Worm (Caenorhabditis elegans) whole organism, young adult: ENCODE measurements around the gene best-18.
A peak's percentile ranks its signal among the peaks of the same experiment; 100 is the strongest.

Experiments used
- B0035.1 ChIP-seq: sonication (generic microtip); optimal IDR thresholded peaks from 2 replicates; lab custom pipeline; 2016; ENCODE audit warnings: missing genetic modification characterization, mild to moderate bottlenecking, missing compliant biosample characterization, missing genotype, missing genetic modification reagents
- C06A6.2 ChIP-seq: fragments of 200-800 bp; sonication (Bioruptor generic); conservative IDR thresholded peaks from 2 replicates; pipeline ENCODE4 v1.3.6; 2022; ENCODE audit warnings: missing genetic modification characterization, missing compliant biosample characterization
- F22D6.2 ChIP-seq: sonication (generic microtip); optimal IDR thresholded peaks from 2 replicates; lab custom pipeline; 2016; ENCODE audit warnings: mild to moderate bottlenecking, missing genetic modification characterization, missing compliant biosample characterization
- F23B12.7 ChIP-seq: sonication (generic microtip); optimal IDR thresholded peaks from 2 replicates; lab custom pipeline; 2017; ENCODE audit warnings: missing genetic modification characterization, mild to moderate bottlenecking, missing compliant biosample characterization, antibody characterized with exemption, moderate library complexity; ENCODE audit not compliant: insufficient read depth
- F37B4.10 ChIP-seq: fragments of 200-800 bp; sonication (Bioruptor generic); IDR thresholded peaks from 2 replicates; pipeline ENCODE4 v1.3.6; 2022; ENCODE audit warnings: missing genetic modification characterization, missing compliant biosample characterization
- F39B2.1 ChIP-seq: fragments of 200-800 bp; sonication (Bioruptor generic); IDR thresholded peaks from 2 replicates; pipeline ENCODE4 v1.3.6; 2022; ENCODE audit warnings: missing genetic modification reagents, missing genetic modification characterization, missing compliant biosample characterization
- F52B5.7 ChIP-seq: sonication (generic microtip); optimal IDR thresholded peaks from 2 replicates; lab custom pipeline; 2016; ENCODE audit warnings: mild to moderate bottlenecking, missing genetic modification characterization, missing compliant biosample characterization
- Y95B8A.8 ChIP-seq: fragments of 200-800 bp; sonication (Bioruptor generic); IDR thresholded peaks from 2 replicates; pipeline ENCODE4 v1.3.6; 2022; ENCODE audit warnings: missing genetic modification reagents, missing genetic modification characterization, missing compliant biosample characterization
- ZK185.1 ChIP-seq: sonication (generic microtip); optimal IDR thresholded peaks from 2 replicates; lab custom pipeline; 2016; ENCODE audit warnings: mild to moderate bottlenecking, missing genetic modification characterization, missing compliant biosample characterization; ENCODE audit not compliant: poor library complexity, severe bottlenecking
- atf-7 ChIP-seq: sonication (generic microtip); optimal IDR thresholded peaks from 2 replicates; lab custom pipeline; 2017; ENCODE audit warnings: mild to moderate bottlenecking, missing genetic modification characterization, missing compliant biosample characterization
- attf-3 ChIP-seq: fragments of 200-800 bp; sonication (Bioruptor generic); conservative IDR thresholded peaks from 2 replicates; pipeline ENCODE4 v1.3.6; 2022; ENCODE audit warnings: missing genetic modification reagents, missing genetic modification characterization, missing compliant biosample characterization
- attf-5 ChIP-seq: fragments of 200-800 bp; sonication (Bioruptor generic); optimal IDR thresholded peaks from 2 replicates; lab custom pipeline; 2018; ENCODE audit warnings: mild to moderate bottlenecking, missing genetic modification characterization, missing compliant biosample characterization
- ceh-79 ChIP-seq: sonication (generic microtip); optimal IDR thresholded peaks from 2 replicates; lab custom pipeline; 2017; ENCODE audit warnings: mild to moderate bottlenecking, missing genetic modification characterization, missing compliant biosample characterization
- chd-7 ChIP-seq: sonication (generic microtip); optimal IDR thresholded peaks from 2 replicates; lab custom pipeline; 2016; ENCODE audit warnings: mild to moderate bottlenecking, missing genetic modification characterization, moderate library complexity, missing compliant biosample characterization
- dpl-1 ChIP-seq: fragments of 150-350 bp; optimal IDR thresholded peaks from 2 replicates; lab custom pipeline; 2014; ENCODE audit warnings: missing biosample characterization, missing genetic modification reagents, missing genetic modification characterization
- efl-1 ChIP-seq: fragments of 150-350 bp; optimal IDR thresholded peaks from 2 replicates; lab custom pipeline; 2014; ENCODE audit warnings: missing biosample characterization, missing genetic modification reagents, missing genetic modification characterization
- egl-18 ChIP-seq: fragments of 200-800 bp; sonication (Bioruptor generic); IDR thresholded peaks from 2 replicates; pipeline ENCODE4 v1.3.6; 2022; ENCODE audit warnings: missing genetic modification reagents, missing genetic modification characterization, missing compliant biosample characterization
- fkh-3 ChIP-seq: sonication (generic microtip); optimal IDR thresholded peaks from 2 replicates; lab custom pipeline; 2016; ENCODE audit warnings: mild to moderate bottlenecking, missing genetic modification characterization, missing compliant biosample characterization
- hlh-12 ChIP-seq: sonication (generic microtip); optimal IDR thresholded peaks from 2 replicates; lab custom pipeline; 2016; ENCODE audit warnings: missing genetic modification characterization, missing compliant biosample characterization
- let-607 ChIP-seq, 2 experiments: fragments of 200-800 bp in 1 of 2; sonication (Bioruptor generic) in 1 of 2; sonication (generic microtip) in 1 of 2; optimal IDR thresholded peaks; 2 replicates each; lab custom pipeline; 2016 to 2018; ENCODE audit warnings: mild to moderate bottlenecking in 2 of 2, missing compliant biosample characterization in 2 of 2, missing genetic modification characterization in 2 of 2, moderate library complexity in 2 of 2, missing genotype in 1 of 2
- lin-26 ChIP-seq: fragments of 200-800 bp; sonication (Bioruptor generic); IDR thresholded peaks from 2 replicates; pipeline ENCODE4 v1.3.6; 2022; ENCODE audit warnings: missing genetic modification reagents, missing genetic modification characterization, missing compliant biosample characterization
- lin-35 ChIP-seq, 3 experiments: fragments of 150-350 bp in 2 of 3; sonication (generic microtip) in 1 of 3; optimal IDR thresholded peaks; 2 replicates each; lab custom pipeline; 2014 to 2018; ENCODE audit warnings: missing biosample characterization in 3 of 3, missing genetic modification characterization in 3 of 3, missing genetic modification reagents in 3 of 3
- lin-54 ChIP-seq: fragments of 200-800 bp; sonication (Bioruptor generic); optimal IDR thresholded peaks from 2 replicates; lab custom pipeline; 2018; ENCODE audit warnings: mild to moderate bottlenecking, missing genetic modification characterization, missing compliant biosample characterization
- lsl-1 ChIP-seq: fragments of 200-800 bp; sonication (Bioruptor generic); optimal IDR thresholded peaks from 2 replicates; lab custom pipeline; 2018; ENCODE audit warnings: mild to moderate bottlenecking, missing genetic modification characterization, moderate library complexity, missing compliant biosample characterization
- madf-10 ChIP-seq: sonication (generic microtip); optimal IDR thresholded peaks from 2 replicates; lab custom pipeline; 2016; ENCODE audit warnings: mild to moderate bottlenecking, missing genetic modification characterization, missing compliant biosample characterization
- nfya-2 ChIP-seq: fragments of 200-800 bp; sonication (Bioruptor generic); IDR thresholded peaks from 2 replicates; pipeline ENCODE4 v1.3.6; 2022; ENCODE audit warnings: missing genetic modification reagents, missing genetic modification characterization, missing compliant biosample characterization
- nfyb-1 ChIP-seq: fragments of 200-800 bp; sonication (Bioruptor generic); IDR thresholded peaks from 2 replicates; pipeline ENCODE4 v1.3.6; 2022; ENCODE audit warnings: missing genetic modification reagents, missing genetic modification characterization, missing compliant biosample characterization
- nhr-120 ChIP-seq: fragments of 200-800 bp; sonication (Bioruptor generic); IDR thresholded peaks from 2 replicates; pipeline ENCODE4 v1.3.6; 2022; ENCODE audit warnings: missing genetic modification characterization, missing compliant biosample characterization
- nhr-27 ChIP-seq: fragments of 200-800 bp; sonication (Bioruptor generic); optimal IDR thresholded peaks from 2 replicates; lab custom pipeline; 2018; ENCODE audit warnings: mild to moderate bottlenecking, missing genetic modification characterization, moderate library complexity, missing compliant biosample characterization
- nhr-80 ChIP-seq: sonication (generic microtip); optimal IDR thresholded peaks from 2 replicates; lab custom pipeline; 2016; ENCODE audit warnings: missing genetic modification characterization, missing compliant biosample characterization
- nhr-90 ChIP-seq: sonication (generic microtip); optimal IDR thresholded peaks from 2 replicates; lab custom pipeline; 2016; ENCODE audit warnings: missing genotype, mild to moderate bottlenecking, missing genetic modification characterization, missing compliant biosample characterization
- pbrm-1 ChIP-seq: fragments of 200-800 bp; sonication (Bioruptor generic); IDR thresholded peaks from 2 replicates; pipeline ENCODE4 v1.3.6; 2022; ENCODE audit warnings: missing genetic modification reagents, missing genetic modification characterization, missing compliant biosample characterization
- pha-4 ChIP-seq: fragments of 150-350 bp; sonication (generic microtip); optimal IDR thresholded peaks from 2 replicates; lab custom pipeline; 2014; ENCODE audit warnings: missing biosample characterization, missing genetic modification reagents, missing genetic modification characterization
- repo-1 ChIP-seq: sonication (generic microtip); optimal IDR thresholded peaks from 2 replicates; lab custom pipeline; 2017; ENCODE audit warnings: mild to moderate bottlenecking, missing genetic modification characterization, missing compliant biosample characterization
- snpc-1.3 ChIP-seq: sonication (generic microtip); optimal IDR thresholded peaks from 2 replicates; lab custom pipeline; 2017; ENCODE audit warnings: missing genetic modification characterization, mild to moderate bottlenecking, missing compliant biosample characterization, antibody characterized with exemption, moderate library complexity, missing genotype, missing genetic modification reagents; ENCODE audit not compliant: insufficient read depth
- snpc-4 ChIP-seq, 5 experiments: fragments of 150-350 bp in 1 of 5; sonication (generic microtip) in 4 of 5; optimal IDR thresholded peaks; 2 replicates each; lab custom pipeline; 2014 to 2018; ENCODE audit warnings: missing genetic modification characterization in 5 of 5, missing biosample characterization in 3 of 5, antibody characterized with exemption in 2 of 5, mild to moderate bottlenecking in 2 of 5, missing compliant biosample characterization in 2 of 5, missing genotype in 2 of 5, moderate library complexity in 2 of 5, missing genetic modification reagents in 1 of 5
- somi-1 ChIP-seq: fragments of 200-800 bp; sonication (Bioruptor generic); optimal IDR thresholded peaks from 2 replicates; lab custom pipeline; 2018; ENCODE audit warnings: mild to moderate bottlenecking, missing genetic modification characterization, missing compliant biosample characterization
- tbp1 ChIP-seq: fragments of 200-800 bp; sonication (Bioruptor generic); optimal IDR thresholded peaks from 2 replicates; lab custom pipeline; 2018; ENCODE audit warnings: mild to moderate bottlenecking, missing genetic modification characterization, missing compliant biosample characterization
- tlf-1 ChIP-seq: fragments of 200-800 bp; sonication (Bioruptor generic); optimal IDR thresholded peaks from 2 replicates; lab custom pipeline; 2018; ENCODE audit warnings: mild to moderate bottlenecking, missing genetic modification characterization, missing compliant biosample characterization
- xnd-1 ChIP-seq: sonication (generic microtip); optimal IDR thresholded peaks from 2 replicates; lab custom pipeline; 2016; ENCODE audit warnings: missing genotype, missing genetic modification reagents, missing genetic modification characterization, missing compliant biosample characterization
- zim-3 ChIP-seq: sonication (generic microtip); optimal IDR thresholded peaks from 2 replicates; lab custom pipeline; 2017; ENCODE audit warnings: mild to moderate bottlenecking, missing genetic modification characterization, moderate library complexity, missing compliant biosample characterization
- ztf-18 ChIP-seq: sonication (generic microtip); optimal IDR thresholded peaks from 2 replicates; lab custom pipeline; 2016; ENCODE audit warnings: missing genotype, mild to moderate bottlenecking, missing genetic modification characterization, missing compliant biosample characterization
- ztf-25 ChIP-seq: fragments of 200-800 bp; sonication (Bioruptor generic); IDR thresholded peaks from 2 replicates; pipeline ENCODE4 v1.3.6; 2022; ENCODE audit warnings: missing genetic modification reagents, missing genetic modification characterization, missing compliant biosample characterization

Gene best-18

DNA sequence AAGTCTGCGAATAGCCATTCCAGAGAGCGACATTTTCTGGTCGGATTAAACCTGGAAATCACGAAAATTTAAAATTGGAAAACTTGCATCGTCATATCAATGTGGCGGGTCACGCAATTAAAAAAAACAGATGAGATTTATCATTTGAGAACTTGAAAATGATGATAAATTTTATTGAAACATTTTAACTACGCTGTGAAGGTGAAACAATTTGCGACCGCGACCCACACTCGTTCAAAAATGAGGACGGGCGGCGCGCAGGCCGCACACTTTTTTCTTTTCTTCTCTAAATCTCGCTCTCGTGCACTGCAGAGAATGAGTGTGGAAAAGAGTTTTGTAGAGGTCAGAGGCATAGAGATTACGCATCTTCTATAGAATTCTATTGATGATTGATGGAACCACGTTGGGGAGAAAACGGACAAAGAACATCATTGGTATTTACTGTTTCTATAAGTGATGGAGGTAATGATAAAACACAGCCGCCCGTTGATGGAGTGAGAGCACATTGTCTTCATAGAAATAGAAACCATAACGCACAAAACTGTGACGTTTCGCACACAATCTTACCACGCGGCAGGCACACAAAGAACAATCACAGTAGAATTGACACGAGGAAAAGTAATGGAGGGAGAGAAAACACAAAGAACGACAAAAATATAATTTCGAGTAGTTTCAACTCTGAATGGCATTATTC, 4.5 kb downstream of the best-18 start, which contains the start of gene cts-1 (continued):
- TF ChIP-seq efl-1 (GFP tag; lab: Kevin White, UChicago) (peak; percentile 41), tlf-1 (GFP tag; lab: Kevin White, UChicago) (peak; percentile 71), nhr-80 (tag; lab: Kevin White, UChicago) (peak; percentile 95), F22D6.2 (tag; lab: Kevin White, UChicago) (peak; percentile 75), ztf-25 (GFP tag; lab: Robert Waterston, UW) (no peak), let-607 (tag; optimal IDR thresholded peaks at IDR 0.05; lab: Kevin White, UChicago) (peak; percentile 63 to 91), tbp1 (peak; percentile 59), ceh-79 (tag; lab: Kevin White, UChicago) (peak; percentile 19), fkh-3 (tag; lab: Kevin White, UChicago) (no peak), attf-5 (GFP tag; lab: Kevin White, UChicago) (peak; percentile 92), F52B5.7 (no peak), madf-10 (tag; lab: Kevin White, UChicago) (peak; percentile 61), chd-7 (tag; lab: Kevin White, UChicago) (peak; percentile 37), lsl-1 (GFP tag; lab: Kevin White, UChicago) (peak; percentile 39), lin-54 (GFP tag; lab: Kevin White, UChicago) (peak; percentile 57), atf-7 (tag; lab: Kevin White, UChicago) (peak; percentile 80), ztf-18 (tag; lab: Kevin White, UChicago) (peak; percentile 54), nhr-120 (GFP tag; lab: Robert Waterston, UW) (no peak), C06A6.2 (GFP tag; lab: Robert Waterston, UW) (no peak), nhr-90 (tag; lab: Kevin White, UChicago) (peak; percentile 63), attf-3 (GFP tag; lab: Robert Waterston, UW) (no peak), nfya-2 (GFP tag; lab: Robert Waterston, UW) (no peak), B0035.1 (peak; percentile 49)

DNA sequence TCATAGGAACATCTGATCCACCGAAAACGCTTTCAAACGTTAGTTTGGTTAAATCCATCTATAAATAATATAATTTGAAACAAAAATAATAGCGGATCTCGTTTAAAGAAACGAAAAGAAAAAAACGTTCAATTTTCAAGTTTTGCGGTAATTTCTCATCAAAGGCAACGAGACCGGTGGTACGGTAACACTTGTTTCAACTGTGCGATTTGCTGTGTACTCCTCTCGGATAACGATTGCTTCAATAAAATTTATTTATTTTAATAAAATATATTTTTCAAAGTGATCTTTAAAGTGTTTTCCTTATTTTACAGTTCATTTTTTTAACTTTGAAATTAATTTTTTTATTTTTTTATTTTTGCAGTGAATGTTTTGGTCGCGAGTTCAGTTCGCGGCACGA, 6.4 kb downstream of the best-18 start, which contains the start of the genes rde-4 and cox-14:
TSS of gene rde-4 (minus strand) at position 60 of the 400 bp plus-strand sequence.
TSS of gene cox-14 (plus strand) at position 356 of the 400 bp plus-strand sequence.
- peak; percentile 72 for TF ChIP-seq F23B12.7 (tag; lab: Kevin White, UChicago)
- no peak for TF ChIP-seq repo-1
- TF ChIP-seq Y95B8A.8 (GFP tag; lab: Robert Waterston, UW), result no peak
- TF ChIP-seq F39B2.1 (GFP tag; lab: Robert Waterston, UW), result no peak
- no peak for TF ChIP-seq pbrm-1 (GFP tag; lab: Robert Waterston, UW)
- TF ChIP-seq lin-35 (GFP tag; optimal IDR thresholded peaks at IDR 0.05; lab: Kevin White, UChicago), result peak in 1 of 3 experiments; percentile 86
- TF ChIP-seq F37B4.10 (GFP tag; lab: Robert Waterston, UW), result no peak
- TF ChIP-seq zim-3, result no peak
- TF ChIP-seq dpl-1 (GFP tag; lab: Kevin White, UChicago), result peak; percentile 27
- TF ChIP-seq hlh-12 (tag; lab: Kevin White, UChicago), result no peak
- peak; percentile 22 for TF ChIP-seq xnd-1 (tag; lab: Kevin White, UChicago)
- peak; percentile 48 for TF ChIP-seq efl-1 (GFP tag; lab: Kevin White, UChicago)
- TF ChIP-seq let-607 (tag; optimal IDR thresholded peaks at IDR 0.05; lab: Kevin White, UChicago), result peak in 1 of 2 experiments; percentile 50
- peak; percentile 62 for TF ChIP-seq lin-54 (GFP tag; lab: Kevin White, UChicago)
- no peak for TF ChIP-seq lin-26 (GFP tag; lab: Robert Waterston, UW)
- TF ChIP-seq somi-1, result no peak
- no peak for TF ChIP-seq nhr-27 (tag; lab: Kevin White, UChicago)
- peak; percentile 39 for TF ChIP-seq ZK185.1
- peak; percentile 48 for TF ChIP-seq snpc-1.3 (tag; lab: Kevin White, UChicago)
- TF ChIP-seq snpc-4 (GFP tag; optimal IDR thresholded peaks at IDR 0.05; lab: Kevin White, UChicago), result peak; percentile 29
- peak in 1 of 4 experiments; percentile 9 for TF ChIP-seq snpc-4 (tag; optimal IDR thresholded peaks at IDR 0.05; lab: Kevin White, UChicago)
- peak; percentile 23 for TF ChIP-seq madf-10 (tag; lab: Kevin White, UChicago)
- no peak for TF ChIP-seq egl-18 (GFP tag; lab: Robert Waterston, UW)
- TF ChIP-seq pha-4 (tag; lab: Kevin White, UChicago), result peak; percentile 32
- no peak for TF ChIP-seq nfyb-1 (GFP tag; lab: Robert Waterston, UW)
- TF ChIP-seq lsl-1 (GFP tag; lab: Kevin White, UChicago), result peak; percentile 88
